Fruit fly (Drosophila melanogaster) S2 (cell line): ENCODE results near the gene sls.

Source experiments
- CG8478 ChIP-seq: fragments of >200 bp; optimal IDR thresholded peaks from 2 replicates; lab custom pipeline; 2018
- CTCF ChIP-seq, 2 experiments: fragments of >200 bp; optimal IDR thresholded peaks; 2 replicates each; lab custom pipeline; 2018

dm6 chr3L:2136419-2136818 is 21.0 kb upstream of the sls start:
- no peak for TF ChIP-seq CG8478 (lab: Kevin White, UChicago)
- no peak for TF ChIP-seq CTCF (optimal IDR thresholded peaks at IDR 0.05; lab: Kevin White, UChicago)
